Fruit fly (Drosophila melanogaster) whole organism, wandering third instar larva: ENCODE data around the gene DIP-kappa.

Experiments used
- Abd-B ChIP-seq: fragments of >200 bp; optimal IDR thresholded peaks from 2 replicates; lab custom pipeline; 2017; ENCODE audit warnings: missing biosample characterization, missing genetic modification characterization
- CrebA ChIP-seq: fragments of 200-800 bp; sonication (Bioruptor generic); optimal IDR thresholded peaks from 2 replicates; lab custom pipeline; 2016; ENCODE audit warnings: missing biosample characterization, mild to moderate bottlenecking, missing genetic modification characterization, borderline replicate concordance
- Dfd ChIP-seq: fragments of >200 bp; optimal IDR thresholded peaks from 2 replicates; lab custom pipeline; 2017; ENCODE audit warnings: missing biosample characterization, missing genetic modification characterization
- Hr78 ChIP-seq: fragments of >200 bp; optimal IDR thresholded peaks from 2 replicates; lab custom pipeline; 2017; ENCODE audit warnings: missing biosample characterization, missing genetic modification characterization
- Hr83 ChIP-seq: fragments of 200-300 bp; sonication (Bioruptor generic); optimal IDR thresholded peaks from 2 replicates; lab custom pipeline; 2016; ENCODE audit warnings: missing biosample characterization, mild to moderate bottlenecking, missing genetic modification characterization, moderate library complexity; ENCODE audit not compliant: poor library complexity, severe bottlenecking
- Myc ChIP-seq: fragments of >200 bp; optimal IDR thresholded peaks from 2 replicates; lab custom pipeline; 2017
- dl ChIP-seq, 2 experiments: fragments of 175-275, 200-275 bp in 1 of 2; fragments of 200-275 bp in 1 of 2; sonication (Bioruptor generic); optimal IDR thresholded peaks; lab custom pipeline; 2018; ENCODE audit warnings: mild to moderate bottlenecking in 2 of 2, missing biosample characterization in 2 of 2, missing genetic modification characterization in 2 of 2, moderate library complexity in 2 of 2; ENCODE audit not compliant: partially characterized antibody in 2 of 2, insufficient read depth in 1 of 2
- foxo ChIP-seq, 2 experiments: fragments of 200-800 bp; sonication (Bioruptor generic); optimal IDR thresholded peaks; 2 replicates in 1 of 2; 3 replicates in 1 of 2; lab custom pipeline; 2016 to 2017; ENCODE audit warnings: missing biosample characterization in 2 of 2, missing genetic modification characterization in 2 of 2
- h ChIP-seq: fragments of 200-800 bp; sonication (Bioruptor generic); optimal IDR thresholded peaks from 3 replicates; lab custom pipeline; 2016; ENCODE audit warnings: missing biosample characterization, mild to moderate bottlenecking, missing genetic modification characterization
- pan ChIP-seq: fragments of >200 bp; optimal IDR thresholded peaks from 2 replicates; lab custom pipeline; 2017
- psq ChIP-seq: fragments of 200-800 bp; sonication (Bioruptor generic); optimal IDR thresholded peaks from 3 replicates; lab custom pipeline; 2017; ENCODE audit warnings: missing biosample characterization, mild to moderate bottlenecking, missing genetic modification characterization, moderate library complexity
- tai ChIP-seq: sonication (Bioruptor generic); optimal IDR thresholded peaks from 2 replicates; lab custom pipeline; 2016; ENCODE audit warnings: missing biosample characterization, missing genetic modification characterization
- usp ChIP-seq: fragments of >200 bp; optimal IDR thresholded peaks from 2 replicates; lab custom pipeline; 2017; ENCODE audit warnings: missing biosample characterization, missing genetic modification characterization

DNA sequence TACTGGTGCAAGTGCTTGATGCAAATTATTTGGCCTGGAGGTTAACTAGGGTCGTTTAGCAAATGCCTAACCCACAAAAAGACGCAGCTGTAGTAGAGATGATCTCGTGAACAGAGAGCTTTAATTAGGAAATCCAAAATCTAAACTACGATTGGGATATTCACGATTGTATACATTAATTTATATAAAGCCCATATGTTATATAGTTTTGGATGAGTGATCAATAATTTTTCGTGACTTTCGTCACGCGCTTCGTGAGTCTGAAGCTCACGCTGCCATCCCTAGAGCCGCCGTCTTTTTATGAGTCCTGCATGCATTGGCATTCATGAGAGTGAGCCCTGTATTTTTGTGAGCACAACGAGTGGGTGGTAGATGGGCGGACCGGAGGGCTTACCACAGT lies 18.1 kb downstream of the DIP-kappa start:
- no peak for TF ChIP-seq pan (lab: Kevin White, UChicago)
- no peak for TF ChIP-seq Abd-B (GFP tag; lab: Kevin White, UChicago)
- no peak for TF ChIP-seq dl (GFP tag; optimal IDR thresholded peaks at IDR 0.05; lab: Kevin White, UChicago; ENCODE audit: insufficient read depth in 1 of 2, partially characterized antibody in 2 of 2)
- no peak for TF ChIP-seq tai (GFP tag; lab: Kevin White, UChicago)
- TF ChIP-seq Hr83 (GFP tag; lab: Kevin White, UChicago), result no peak
- no peak for TF ChIP-seq psq
- TF ChIP-seq h (GFP tag; lab: Kevin White, UChicago), result peak; percentile 28
- no peak for TF ChIP-seq CrebA (GFP tag; lab: Kevin White, UChicago)
- TF ChIP-seq Dfd (GFP tag; lab: Kevin White, UChicago), result no peak
- no peak for TF ChIP-seq Myc
- TF ChIP-seq usp (GFP tag; lab: Kevin White, UChicago), result no peak
- TF ChIP-seq Hr78 (GFP tag; lab: Kevin White, UChicago), result no peak
- peak in 1 of 2 experiments; percentile 11 for TF ChIP-seq foxo (GFP tag; optimal IDR thresholded peaks at IDR 0.05; lab: Kevin White, UChicago)
